Fruit fly (Drosophila melanogaster): ENCODE data around the gene CG11345.

dm6 chr3L:4440153-4440552 lies 17.8 kb downstream of the CG11345 start:
- TF ChIP-seq CG7839 (tag; optimal IDR thresholded peaks at IDR 0.05), result no peak
- TF ChIP-seq CG11093 (GFP tag; IDR thresholded peaks at IDR 0.05), result no peak
- TF ChIP-seq vfl (GFP tag; optimal IDR thresholded peaks at IDR 0.05), result no peak
- no peak for TF ChIP-seq jumu (GFP tag; optimal IDR thresholded peaks at IDR 0.05)
- no peak for TF ChIP-seq sob (GFP tag; IDR thresholded peaks at IDR 0.05)
- no peak for TF ChIP-seq Deaf1 (tag; optimal IDR thresholded peaks at IDR 0.05)
- no peak for TF ChIP-seq Atf6 (GFP tag; IDR thresholded peaks at IDR 0.05)
- TF ChIP-seq CG12942 (GFP tag; optimal IDR thresholded peaks at IDR 0.05), result no peak
- TF ChIP-seq grn (GFP tag; optimal IDR thresholded peaks at IDR 0.05), result no peak
- TF ChIP-seq CG15073 (GFP tag; optimal IDR thresholded peaks at IDR 0.05), result no peak
- no peak for TF ChIP-seq kni (GFP tag; optimal IDR thresholded peaks at IDR 0.05)
